Worm (Caenorhabditis elegans) whole organism, early embryonic: Measurements from ENCODE around the gene T16G1.4.

Experiments
- B0310.2 ChIP-seq: sonication (generic microtip); optimal IDR thresholded peaks from 2 replicates; lab custom pipeline; 2016; ENCODE audit warnings: mild to moderate bottlenecking, missing genetic modification characterization, missing compliant biosample characterization
- F13C5.2 ChIP-seq: sonication (generic microtip); optimal IDR thresholded peaks from 2 replicates; lab custom pipeline; 2017; ENCODE audit warnings: mild to moderate bottlenecking, missing genetic modification characterization, inconsistent platforms, missing compliant biosample characterization
- aly-1 ChIP-seq: sonication (generic microtip); optimal IDR thresholded peaks from 2 replicates; lab custom pipeline; 2016; ENCODE audit warnings: missing genetic modification characterization, missing compliant biosample characterization
- ama-1 ChIP-seq: fragments of 150-350 bp; optimal IDR thresholded peaks from 2 replicates; lab custom pipeline; 2014
- ceh-13 ChIP-seq: fragments of 200-800 bp; sonication (Bioruptor generic); optimal IDR thresholded peaks from 2 replicates; lab custom pipeline; 2018; ENCODE audit warnings: mild to moderate bottlenecking, missing genetic modification characterization, missing compliant biosample characterization
- ceh-36 ChIP-seq: sonication (generic microtip); optimal IDR thresholded peaks from 2 replicates; lab custom pipeline; 2016; ENCODE audit warnings: missing genetic modification characterization, inconsistent platforms, missing compliant biosample characterization
- ets-7 ChIP-seq: sonication (generic microtip); optimal IDR thresholded peaks from 2 replicates; lab custom pipeline; 2016; ENCODE audit warnings: missing genotype, missing genetic modification characterization, missing compliant biosample characterization
- flt-1 ChIP-seq: fragments of 200-800 bp; sonication (Bioruptor generic); IDR thresholded peaks from 2 replicates; pipeline ENCODE4 v1.3.6; 2022; ENCODE audit warnings: missing genetic modification characterization, missing compliant biosample characterization
- hmbx-1 ChIP-seq: sonication (generic microtip); optimal IDR thresholded peaks from 2 replicates; lab custom pipeline; 2016; ENCODE audit warnings: mild to moderate bottlenecking, missing genetic modification characterization, missing compliant biosample characterization
- hmg-4 ChIP-seq: fragments of 200-800 bp; sonication (Bioruptor generic); optimal IDR thresholded peaks from 2 replicates; lab custom pipeline; 2018; ENCODE audit warnings: mild to moderate bottlenecking, missing genetic modification characterization, missing compliant biosample characterization
- hnd-1 ChIP-seq: sonication (generic microtip); optimal IDR thresholded peaks from 2 replicates; lab custom pipeline; 2016; ENCODE audit warnings: missing genetic modification characterization, missing compliant biosample characterization
- pes-1 ChIP-seq: fragments of 200-800 bp; sonication (Bioruptor generic); IDR thresholded peaks from 2 replicates; pipeline ENCODE4 v1.3.6; 2022; ENCODE audit warnings: missing genetic modification reagents, missing genetic modification characterization, missing compliant biosample characterization
- scrt-1 ChIP-seq: fragments of 200-800 bp; sonication (Bioruptor generic); IDR thresholded peaks from 2 replicates; pipeline ENCODE4 v1.3.6; 2022; ENCODE audit warnings: missing genetic modification characterization, missing compliant biosample characterization
- sea-1 ChIP-seq: fragments of 200-800 bp; sonication (Bioruptor generic); conservative IDR thresholded peaks from 2 replicates; pipeline ENCODE4 v1.3.6; 2022; ENCODE audit warnings: missing genetic modification characterization, missing compliant biosample characterization
- tbx-11 ChIP-seq: fragments of 200-800 bp; sonication (Bioruptor generic); IDR thresholded peaks from 2 replicates; pipeline ENCODE4 v1.3.6; 2022; ENCODE audit warnings: missing genetic modification characterization, missing compliant biosample characterization
- tbx-37 ChIP-seq: fragments of 200-800 bp; sonication (Bioruptor generic); conservative IDR thresholded peaks from 2 replicates; pipeline ENCODE4 v1.3.6; 2022; ENCODE audit warnings: missing genetic modification reagents, missing genetic modification characterization, missing compliant biosample characterization
- tra-4 ChIP-seq: sonication (generic microtip); optimal IDR thresholded peaks from 2 replicates; lab custom pipeline; 2017; ENCODE audit warnings: missing genetic modification characterization, missing compliant biosample characterization

The T16G1.4 gene

ce11 chrV:12919705-12920104, 21.9 kb downstream of the T16G1.4 start, which contains the start of gene lipl-1:
TSS of gene lipl-1 (plus strand) at chrV:12919986.
- TF ChIP-seq F13C5.2 (tag; lab: Kevin White, UChicago) (no peak), aly-1 (tag; lab: Kevin White, UChicago) (no peak), pes-1 (GFP tag; lab: Robert Waterston, UW) (no peak), tbx-11 (no peak), scrt-1 (GFP tag; lab: Robert Waterston, UW) (no peak), B0310.2 (tag; lab: Kevin White, UChicago) (no peak), sea-1 (GFP tag; lab: Robert Waterston, UW) (no peak), ceh-36 (tag; lab: Kevin White, UChicago) (no peak), hnd-1 (tag; lab: Kevin White, UChicago) (no peak), tra-4 (tag; lab: Kevin White, UChicago) (no peak), hmbx-1 (tag; lab: Kevin White, UChicago) (no peak), flt-1 (GFP tag; lab: Robert Waterston, UW) (no peak), ama-1 (lab: Kevin White, UChicago) (no peak), ceh-13 (GFP tag; lab: Kevin White, UChicago) (no peak), tbx-37 (GFP tag; lab: Robert Waterston, UW) (no peak), hmg-4 (GFP tag; lab: Kevin White, UChicago) (no peak), ets-7 (tag; lab: Kevin White, UChicago) (no peak)

DNA sequence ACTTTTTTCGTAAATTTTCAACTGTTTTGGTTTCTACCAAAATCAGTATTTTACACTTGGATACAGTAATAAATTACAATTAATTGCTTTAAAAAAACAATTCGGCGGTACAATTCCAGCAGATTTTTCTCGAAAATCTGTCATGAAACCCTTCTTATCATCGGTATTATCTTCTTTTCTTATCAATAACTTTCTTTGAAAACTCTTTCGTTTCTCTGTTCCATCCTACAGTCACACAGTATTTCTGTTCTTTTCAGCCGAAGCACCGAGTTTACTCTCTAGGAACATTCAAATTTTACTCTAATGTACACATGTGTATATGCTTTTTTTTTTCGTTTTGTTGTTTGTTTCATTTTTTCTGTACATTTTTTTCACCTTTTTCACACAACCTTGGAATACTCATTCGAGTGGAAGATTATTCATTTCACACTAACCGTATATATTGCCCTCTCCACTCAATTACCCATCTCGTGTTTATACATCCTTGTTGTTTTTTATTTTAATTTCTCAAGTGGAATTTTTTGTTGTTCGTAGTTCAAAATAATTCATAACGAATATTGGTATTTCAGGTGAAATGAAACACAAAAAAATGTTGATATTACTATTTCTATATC, 32.0 kb downstream of the T16G1.4 start, which contains the start of gene nid-1:
TSS of gene nid-1 (plus strand) at position 564 of the 614 bp plus-strand sequence.
- no peak for TF ChIP-seq aly-1 (tag; lab: Kevin White, UChicago)
- no peak for TF ChIP-seq scrt-1 (GFP tag; lab: Robert Waterston, UW)
- TF ChIP-seq hnd-1 (tag; lab: Kevin White, UChicago) = no peak
- no peak for TF ChIP-seq tbx-37 (GFP tag; lab: Robert Waterston, UW)
- TF ChIP-seq ceh-13 (GFP tag; lab: Kevin White, UChicago) = no peak
- no peak for TF ChIP-seq ets-7 (tag; lab: Kevin White, UChicago)
- TF ChIP-seq ama-1 (lab: Kevin White, UChicago) = no peak
- no peak for TF ChIP-seq tra-4 (tag; lab: Kevin White, UChicago)
- TF ChIP-seq pes-1 (GFP tag; lab: Robert Waterston, UW) = no peak
- no peak for TF ChIP-seq B0310.2 (tag; lab: Kevin White, UChicago)
- TF ChIP-seq ceh-36 (tag; lab: Kevin White, UChicago) = no peak
- TF ChIP-seq F13C5.2 (tag; lab: Kevin White, UChicago) = no peak
- TF ChIP-seq hmbx-1 (tag; lab: Kevin White, UChicago) = no peak
- TF ChIP-seq hmg-4 (GFP tag; lab: Kevin White, UChicago) = no peak
- TF ChIP-seq sea-1 (GFP tag; lab: Robert Waterston, UW) = no peak
- no peak for TF ChIP-seq flt-1 (GFP tag; lab: Robert Waterston, UW)
- TF ChIP-seq tbx-11 = no peak

ce11 chrV:12908614-12909013, 33.0 kb downstream of the T16G1.4 start:
- peak; percentile 8 for TF ChIP-seq hmg-4 (GFP tag; lab: Kevin White, UChicago)
- TF ChIP-seq tra-4 (tag; lab: Kevin White, UChicago) = no peak

ce11 chrV:12907436-12907835, 34.2 kb downstream of the T16G1.4 start:
- TF ChIP-seq hnd-1 (tag; lab: Kevin White, UChicago) = no peak
- no peak for TF ChIP-seq scrt-1 (GFP tag; lab: Robert Waterston, UW)
- TF ChIP-seq hmbx-1 (tag; lab: Kevin White, UChicago) = no peak
- TF ChIP-seq tra-4 (tag; lab: Kevin White, UChicago) = no peak
- no peak for TF ChIP-seq ceh-13 (GFP tag; lab: Kevin White, UChicago)
- no peak for TF ChIP-seq aly-1 (tag; lab: Kevin White, UChicago)
- TF ChIP-seq B0310.2 (tag; lab: Kevin White, UChicago) = no peak
- TF ChIP-seq tbx-37 (GFP tag; lab: Robert Waterston, UW) = no peak
- no peak for TF ChIP-seq ets-7 (tag; lab: Kevin White, UChicago)
- no peak for TF ChIP-seq ama-1 (lab: Kevin White, UChicago)
- no peak for TF ChIP-seq flt-1 (GFP tag; lab: Robert Waterston, UW)

ce11 chrV:12906732-12907131, 34.9 kb downstream of the T16G1.4 start, which contains the start of gene ttr-29:
TSS of gene ttr-29 (minus strand) at chrV:12906832.
- TF ChIP-seq scrt-1 (GFP tag; lab: Robert Waterston, UW) (no peak), ets-7 (tag; lab: Kevin White, UChicago) (no peak), tra-4 (tag; lab: Kevin White, UChicago) (no peak), F13C5.2 (tag; lab: Kevin White, UChicago) (no peak)

DNA sequence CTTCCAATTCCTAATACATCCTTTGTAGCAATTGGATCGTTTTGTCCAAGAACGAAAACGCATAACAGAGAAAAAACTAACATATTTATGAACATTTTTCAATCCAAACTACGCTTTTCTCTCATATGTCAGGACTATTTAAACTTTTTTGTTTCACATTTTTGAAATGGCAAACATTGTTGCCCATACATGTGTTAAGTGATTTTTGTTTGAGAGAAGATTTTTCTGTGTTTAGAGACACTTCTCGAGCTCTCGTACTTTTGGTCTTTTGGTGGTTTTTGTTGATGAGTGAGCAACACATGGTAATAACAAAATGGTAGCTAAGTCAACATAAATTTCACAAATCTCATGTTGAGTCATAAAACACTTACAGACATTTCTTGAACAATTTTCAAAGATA, 36.6 kb downstream of the T16G1.4 start, which contains the start of gene ttr-28:
TSS of gene ttr-28 (minus strand) at position 101 of the 400 bp plus-strand sequence.
- TF ChIP-seq hmg-4 (GFP tag; lab: Kevin White, UChicago) = no peak
- no peak for TF ChIP-seq hnd-1 (tag; lab: Kevin White, UChicago)
- TF ChIP-seq ceh-36 (tag; lab: Kevin White, UChicago) = no peak

ce11 chrV:12904054-12904453, 37.6 kb downstream of the T16G1.4 start, which contains the start of gene ttr-27:
TSS of gene ttr-27 (minus strand) at chrV:12904098.
- TF ChIP-seq aly-1 (tag; lab: Kevin White, UChicago) (no peak), F13C5.2 (tag; lab: Kevin White, UChicago) (no peak), flt-1 (GFP tag; lab: Robert Waterston, UW) (no peak), ets-7 (tag; lab: Kevin White, UChicago) (no peak), tbx-37 (GFP tag; lab: Robert Waterston, UW) (no peak), hmg-4 (GFP tag; lab: Kevin White, UChicago) (no peak), ama-1 (lab: Kevin White, UChicago) (no peak), sea-1 (GFP tag; lab: Robert Waterston, UW) (no peak), hmbx-1 (tag; lab: Kevin White, UChicago) (no peak)
